Fruit fly (Drosophila melanogaster) whole organism, pupa: Measurements from ENCODE around the gene Pdhb.
A peak's percentile ranks its signal among the peaks of the same experiment; 100 is the strongest.

Source experiments
- CG10348 ChIP-seq: fragments of 200-800 bp; sonication (Bioruptor generic); IDR thresholded peaks from 2 replicates; pipeline ENCODE4 v1.3.6; 2022; ENCODE audit warnings: missing biosample characterization, missing genetic modification characterization
- CG12605 ChIP-seq: fragments of 200-800 bp; sonication (Bioruptor generic); IDR thresholded peaks from 2 replicates; pipeline ENCODE4 v1.3.6; 2022; ENCODE audit warnings: missing biosample characterization, missing genetic modification characterization
- CG13204 ChIP-seq: fragments of 200-800 bp; sonication (Bioruptor generic); optimal IDR thresholded peaks from 2 replicates; lab custom pipeline; 2018; ENCODE audit warnings: missing biosample characterization, mild to moderate bottlenecking, missing genetic modification characterization, moderate library complexity
- CG14655 ChIP-seq: fragments of 200-800 bp; sonication (Bioruptor generic); optimal IDR thresholded peaks from 3 replicates; lab custom pipeline; 2017; ENCODE audit warnings: mild to moderate bottlenecking, missing biosample characterization, missing genetic modification reagents, missing genetic modification characterization
- CG15710 ChIP-seq: fragments of 200-800 bp; sonication (Bioruptor generic); optimal IDR thresholded peaks from 2 replicates; lab custom pipeline; 2018; ENCODE audit warnings: missing biosample characterization, mild to moderate bottlenecking, missing genetic modification characterization, moderate library complexity
- CG17806 ChIP-seq: fragments of 200-800 bp; sonication (Bioruptor generic); optimal IDR thresholded peaks from 2 replicates; lab custom pipeline; 2018; ENCODE audit warnings: missing biosample characterization, mild to moderate bottlenecking, missing genetic modification characterization, moderate library complexity
- CG32121 ChIP-seq: fragments of 200-800 bp; sonication (Bioruptor generic); IDR thresholded peaks from 2 replicates; pipeline ENCODE4 v1.3.6; 2022; ENCODE audit warnings: missing biosample characterization, missing genetic modification characterization
- CG34367 ChIP-seq: fragments of 200-800 bp; sonication (Bioruptor generic); optimal IDR thresholded peaks from 2 replicates; lab custom pipeline; 2018; ENCODE audit warnings: missing biosample characterization, mild to moderate bottlenecking, missing genetic modification characterization
- CG4496 ChIP-seq: fragments of 200-800 bp; sonication (Bioruptor generic); IDR thresholded peaks from 3 replicates; pipeline ENCODE4 v1.3.6; 2022; ENCODE audit warnings: missing biosample characterization, missing genetic modification characterization
- CG8159 ChIP-seq: fragments of 200-800 bp; sonication (Bioruptor generic); optimal IDR thresholded peaks from 3 replicates; lab custom pipeline; 2018; ENCODE audit warnings: missing biosample characterization, mild to moderate bottlenecking, missing genetic modification characterization, moderate library complexity
- CG8301 ChIP-seq: fragments of 200-800 bp; sonication (Bioruptor generic); optimal IDR thresholded peaks from 2 replicates; lab custom pipeline; 2018; ENCODE audit warnings: missing biosample characterization, mild to moderate bottlenecking, missing genetic modification characterization
- CG9948 ChIP-seq: fragments of 200-800 bp; sonication (Bioruptor generic); optimal IDR thresholded peaks from 2 replicates; lab custom pipeline; 2018; ENCODE audit warnings: missing biosample characterization, mild to moderate bottlenecking, missing genetic modification characterization, moderate library complexity
- D1 ChIP-seq: fragments of 200-800 bp; sonication (Bioruptor generic); optimal IDR thresholded peaks from 2 replicates; lab custom pipeline; 2018; ENCODE audit warnings: missing biosample characterization, mild to moderate bottlenecking, missing genetic modification characterization, moderate library complexity
- EcR ChIP-seq: fragments of 200-800 bp; sonication (Bioruptor generic); optimal IDR thresholded peaks from 3 replicates; lab custom pipeline; 2019; ENCODE audit warnings: missing biosample characterization, missing genetic modification characterization, mild to moderate bottlenecking, moderate library complexity, missing genetic modification reagents
- Ets98B ChIP-seq: fragments of 200-800 bp; sonication (Bioruptor generic); IDR thresholded peaks from 2 replicates; pipeline ENCODE4 v1.3.6; 2022; ENCODE audit warnings: missing biosample characterization, missing genetic modification characterization
- Pif1A ChIP-seq: fragments of 200-800 bp; sonication (Bioruptor generic); optimal IDR thresholded peaks from 3 replicates; lab custom pipeline; 2016; ENCODE audit warnings: missing biosample characterization, missing genetic modification characterization
- Pif1B ChIP-seq: fragments of 200-800 bp; sonication (Bioruptor generic); optimal IDR thresholded peaks from 3 replicates; lab custom pipeline; 2016; ENCODE audit warnings: missing biosample characterization, missing genetic modification characterization
- Snoo ChIP-seq: fragments of 200-800 bp; sonication (Bioruptor generic); optimal IDR thresholded peaks from 3 replicates; lab custom pipeline; 2017; ENCODE audit warnings: missing biosample characterization, mild to moderate bottlenecking, missing genetic modification characterization, inconsistent platforms
- fd96Ca ChIP-seq: fragments of 200-800 bp; sonication (Bioruptor generic); IDR thresholded peaks from 3 replicates; pipeline ENCODE4 v1.3.6; 2022; ENCODE audit warnings: missing biosample characterization, missing genetic modification characterization
- gl ChIP-seq: fragments of 200-800 bp; sonication (Bioruptor generic); optimal IDR thresholded peaks from 2 replicates; lab custom pipeline; 2018; ENCODE audit warnings: missing biosample characterization, mild to moderate bottlenecking, missing genetic modification characterization
- rn ChIP-seq: fragments of 200-800 bp; sonication (Bioruptor generic); IDR thresholded peaks from 2 replicates; pipeline ENCODE4 v1.3.6; 2022; ENCODE audit warnings: missing biosample characterization, missing genetic modification characterization

Gene Pdhb

dm6 chr3R:29138407-29138806 is 25.5 kb downstream of the Pdhb start, which contains the start of the genes Alg13 and superdeath:
Gene Alg13 (minus strand): TSS chr3R:29138573.
Gene superdeath (plus strand): TSS chr3R:29138662.
- TF ChIP-seq CG8301: no peak
- peak; percentile 40 for TF ChIP-seq CG9948 (tag; lab: Kevin White, UChicago)

dm6 chr3R:29138961-29139527 is 26.2 kb downstream of the Pdhb start:
- TF ChIP-seq CG8159 (tag; lab: Kevin White, UChicago) (no peak), fd96Ca (GFP tag; lab: Robert Waterston, UW) (peak; percentile 6; the same call in 1 of the 3 replicates)
- TF ChIP-seq, all 21 proteins: peak for 1

- TF ChIP-seq Snoo (tag; lab: Kevin White, UChicago) (no peak), EcR (GFP tag; lab: Kevin White, UChicago) (peak; percentile 37), CG13204 (no peak), rn (GFP tag; lab: Robert Waterston, UW) (no peak), CG34367 (tag; lab: Kevin White, UChicago) (no peak), CG15710 (no peak), CG8159 (tag; lab: Kevin White, UChicago) (peak; percentile 69), Ets98B (GFP tag; lab: Robert Waterston, UW) (no peak), Pif1A (GFP tag; lab: Kevin White, UChicago) (no peak), CG4496 (no peak), CG14655 (GFP tag; lab: Kevin White, UChicago) (no peak), D1 (tag; lab: Kevin White, UChicago) (no peak), gl (tag; lab: Kevin White, UChicago) (peak; percentile 19), CG10348 (GFP tag; lab: Robert Waterston, UW) (no peak), CG12605 (GFP tag; lab: Robert Waterston, UW) (no peak), CG32121 (GFP tag; lab: Robert Waterston, UW) (no peak), Pif1B (GFP tag; lab: Kevin White, UChicago) (no peak), CG8301 (peak; percentile 1), fd96Ca (GFP tag; lab: Robert Waterston, UW) (0 out of 3 replicates have a peak, but pooled peaks have one; percentile 5), CG9948 (tag; lab: Kevin White, UChicago) (no peak), CG17806 (peak; percentile 51)
- TF ChIP-seq, all 21 proteins: peak for 6
Measured at dm6 chr3R:29139767-29140755, 27.2 kb downstream of the Pdhb start.

dm6 chr3R:29146710-29147109 is 33.8 kb downstream of the Pdhb start, which contains the start of gene CG14511:
Gene CG14511 (minus strand): TSS chr3R:29146893.
- TF ChIP-seq CG14655 (GFP tag; lab: Kevin White, UChicago): no peak
- no peak for TF ChIP-seq CG8301
- TF ChIP-seq CG12605 (GFP tag; lab: Robert Waterston, UW): peak; percentile 40; the same call in 1 of the 2 replicates
- no peak for TF ChIP-seq CG17806
- no peak for TF ChIP-seq Ets98B (GFP tag; lab: Robert Waterston, UW)
- no peak for TF ChIP-seq gl (tag; lab: Kevin White, UChicago)
- TF ChIP-seq EcR (GFP tag; lab: Kevin White, UChicago): no peak
- no peak for TF ChIP-seq CG32121 (GFP tag; lab: Robert Waterston, UW)
- no peak for TF ChIP-seq CG9948 (tag; lab: Kevin White, UChicago)

- peak; percentile 67 for TF ChIP-seq EcR (GFP tag; lab: Kevin White, UChicago)
- no peak for TF ChIP-seq fd96Ca (GFP tag; lab: Robert Waterston, UW)
- no peak for TF ChIP-seq CG17806
- peak; percentile 6 for TF ChIP-seq CG15710
- no peak for TF ChIP-seq rn (GFP tag; lab: Robert Waterston, UW)
- peak; percentile 37 for TF ChIP-seq Snoo (tag; lab: Kevin White, UChicago)
- no peak for TF ChIP-seq CG8159 (tag; lab: Kevin White, UChicago)
- peak; percentile 59; the same call in 2 of the 3 replicates for TF ChIP-seq CG4496
- TF ChIP-seq CG32121 (GFP tag; lab: Robert Waterston, UW): peak; percentile 55
- TF ChIP-seq Ets98B (GFP tag; lab: Robert Waterston, UW): 0 out of 2 replicates have a peak, but pooled peaks have one; percentile 7
- peak; percentile 54; the same call in 1 of the 2 replicates for TF ChIP-seq CG12605 (GFP tag; lab: Robert Waterston, UW)
Measured at dm6 chr3R:29148072-29148471, 35.2 kb downstream of the Pdhb start, which contains the start of the genes CG11882 and Pglym78. Gene CG11882 (minus strand): TSS chr3R:29148172. Gene Pglym78 (plus strand): TSS chr3R:29148248.

- TF ChIP-seq Ets98B (GFP tag; lab: Robert Waterston, UW) (peak; percentile 73), CG32121 (GFP tag; lab: Robert Waterston, UW) (peak; percentile 50), CG17806 (peak; percentile 49), Snoo (tag; lab: Kevin White, UChicago) (peak; percentile 49), Pif1A (GFP tag; lab: Kevin White, UChicago) (no peak), CG10348 (GFP tag; lab: Robert Waterston, UW) (no peak), CG34367 (tag; lab: Kevin White, UChicago) (peak; percentile 28), CG14655 (GFP tag; lab: Kevin White, UChicago) (no peak), gl (tag; lab: Kevin White, UChicago) (no peak), CG4496 (peak; percentile 68; the same call in 2 of the 3 replicates), fd96Ca (GFP tag; lab: Robert Waterston, UW) (peak; percentile 52; the same call in 1 of the 3 replicates), CG9948 (tag; lab: Kevin White, UChicago) (peak; percentile 20), Pif1B (GFP tag; lab: Kevin White, UChicago) (no peak), rn (GFP tag; lab: Robert Waterston, UW) (no peak), CG13204 (no peak), EcR (GFP tag; lab: Kevin White, UChicago) (no peak), CG12605 (GFP tag; lab: Robert Waterston, UW) (peak; percentile 66), CG8159 (tag; lab: Kevin White, UChicago) (peak; percentile 59), CG8301 (peak; percentile 61), D1 (tag; lab: Kevin White, UChicago) (no peak), CG15710 (peak; percentile 42)
Measured at dm6 chr3R:29151621-29152092, 38.8 kb downstream of the Pdhb start, which contains the start of gene eIF2D. Gene eIF2D (minus strand): TSS chr3R:29151794.
